Fruit fly (Drosophila melanogaster): Measurements from ENCODE around the gene CG13083.

CG13083 gene

dm6 chr2L:19444734-19445140, 42.6 kb upstream of the CG13083 start, which contains the start of gene Hs2st (continued):
- TF ChIP-seq Nf-YB (GFP tag; optimal IDR thresholded peaks at IDR 0.05) = peak; percentile 65
- TF ChIP-seq GATAe (GFP tag; conservative IDR thresholded peaks at IDR 0.05) = peak; percentile 73
- TF ChIP-seq vfl (GFP tag; optimal IDR thresholded peaks at IDR 0.05) = peak; percentile 95
- TF ChIP-seq usp (GFP tag; optimal IDR thresholded peaks at IDR 0.05) = no peak
- peak; percentile 81 for TF ChIP-seq CG2875 (GFP tag; optimal IDR thresholded peaks at IDR 0.05)
- TF ChIP-seq Doc3 (GFP tag; IDR thresholded peaks at IDR 0.05; ENCODE audit: partially characterized antibody) = no peak
- TF ChIP-seq CG14441 (GFP tag; IDR thresholded peaks at IDR 0.05) = peak; percentile 95
- peak; percentile 96 for TF ChIP-seq HmgD (GFP tag; optimal IDR thresholded peaks at IDR 0.05)
- TF ChIP-seq bbx (GFP tag; IDR thresholded peaks at IDR 0.05; ENCODE audit: partially characterized antibody) = no peak
- TF ChIP-seq CG11456 (GFP tag; IDR thresholded peaks at IDR 0.05) = peak; percentile 91
- TF ChIP-seq nau (GFP tag; optimal IDR thresholded peaks at IDR 0.05) = no peak
- peak; percentile 89 for TF ChIP-seq CG1792 (GFP tag; optimal IDR thresholded peaks at IDR 0.05)
- no peak for TF ChIP-seq yki (optimal IDR thresholded peaks at IDR 0.05)
- peak; percentile 83 for TF ChIP-seq Nf-YC (tag; optimal IDR thresholded peaks at IDR 0.05)
- peak; percentile 90 for TF ChIP-seq CG2678 (tag; optimal IDR thresholded peaks at IDR 0.05)
- peak; percentile 88 for TF ChIP-seq CG15269 (tag; optimal IDR thresholded peaks at IDR 0.05)
- 0 out of 2 replicates have a peak, but pooled peaks have one; percentile 17 for TF ChIP-seq Bgb (GFP tag; IDR thresholded peaks at IDR 0.05; ENCODE audit: partially characterized antibody)
- TF ChIP-seq crc (GFP tag; optimal IDR thresholded peaks at IDR 0.05) = peak; percentile 85
- peak; percentile 90 for TF ChIP-seq ssp (GFP tag; IDR thresholded peaks at IDR 0.05)
- peak; percentile 83 for TF ChIP-seq pb (GFP tag; optimal IDR thresholded peaks at IDR 0.05)
- TF ChIP-seq CG11247 (GFP tag; IDR thresholded peaks at IDR 0.05) = peak; percentile 91
- TF ChIP-seq slp2 (GFP tag; optimal IDR thresholded peaks at IDR 0.05) = peak; percentile 91
- peak; percentile 96 for TF ChIP-seq tx (GFP tag; optimal IDR thresholded peaks at IDR 0.05)
- peak; percentile 67 for TF ChIP-seq CG12219 (GFP tag; optimal IDR thresholded peaks at IDR 0.05)
- TF ChIP-seq bsh (GFP tag; optimal IDR thresholded peaks at IDR 0.05) = peak; percentile 34 to 86
- peak; percentile 95 for TF ChIP-seq CG12155 (GFP tag; optimal IDR thresholded peaks at IDR 0.05)
- peak; percentile 69 for TF ChIP-seq odd (GFP tag; optimal IDR thresholded peaks at IDR 0.05)
- peak; percentile 93 for TF ChIP-seq lab (GFP tag; optimal IDR thresholded peaks at IDR 0.05)
- peak; percentile 91 for TF ChIP-seq CG7372 (GFP tag; IDR thresholded peaks at IDR 0.05)
- peak; percentile 89 for TF ChIP-seq stwl (tag; optimal IDR thresholded peaks at IDR 0.05)
- peak; percentile 97 for TF ChIP-seq hkb (optimal IDR thresholded peaks at IDR 0.05)
- TF ChIP-seq hkb (GFP tag; IDR thresholded peaks at IDR 0.05) = peak; percentile 82
- no peak for TF ChIP-seq scrt (GFP tag; optimal IDR thresholded peaks at IDR 0.05)
- peak; percentile 91 for TF ChIP-seq NC2β (GFP tag; optimal IDR thresholded peaks at IDR 0.05)
- TF ChIP-seq Scr (GFP tag; IDR thresholded peaks at IDR 0.05; ENCODE audit: partially characterized antibody) = peak; percentile 59
- TF ChIP-seq CG18599 (GFP tag; optimal IDR thresholded peaks at IDR 0.05) = peak; percentile 91
- peak; percentile 90 for TF ChIP-seq CG31224 (GFP tag; IDR thresholded peaks at IDR 0.05)
- TF ChIP-seq Hmx (GFP tag; optimal IDR thresholded peaks at IDR 0.05) = peak; percentile 83
- TF ChIP-seq abd-A (tag; optimal IDR thresholded peaks at IDR 0.05) = no peak
- TF ChIP-seq CG4820 (GFP tag; optimal IDR thresholded peaks at IDR 0.05) = peak; percentile 93
- peak; percentile 84 for TF ChIP-seq CG9797 (GFP tag; optimal IDR thresholded peaks at IDR 0.05)
- peak; percentile 89 for TF ChIP-seq CG9727 (GFP tag; optimal IDR thresholded peaks at IDR 0.05)
- TF ChIP-seq tio (GFP tag; optimal IDR thresholded peaks at IDR 0.05) = peak; percentile 87
- peak; percentile 99 for TF ChIP-seq sens (GFP tag)
- peak; percentile 97 for TF ChIP-seq Ptx1 (GFP tag; IDR thresholded peaks at IDR 0.05)
- peak; percentile 86 for TF ChIP-seq CG18011 (GFP tag; optimal IDR thresholded peaks at IDR 0.05)
- peak; percentile 80 for TF ChIP-seq ap (GFP tag; IDR thresholded peaks at IDR 0.05)
- no peak for TF ChIP-seq CG42726 (GFP tag; IDR thresholded peaks at IDR 0.05; ENCODE audit: partially characterized antibody)
- peak; percentile 89 for TF ChIP-seq Ets97D (GFP tag; optimal IDR thresholded peaks at IDR 0.05)
- TF ChIP-seq CrebB (tag; optimal IDR thresholded peaks at IDR 0.05) = peak; percentile 80
- TF ChIP-seq CG8765 (GFP tag; IDR thresholded peaks at IDR 0.05) = peak; percentile 91

Data from whole organism, embryonic.